Fruit fly (Drosophila melanogaster): ENCODE measurements around the gene RpL23A.

- TF ChIP-seq CG8478 (optimal IDR thresholded peaks at IDR 0.05) (no peak), CTCF (optimal IDR thresholded peaks at IDR 0.05) (peak in 1 of 2 experiments; percentile 22)
These were observed 15.7 kb downstream of the RpL23A start, which contains the start of the genes CG7970 and Vta1 for dm6 chr3L:1652700-1653200.

Data from S2 (cell line).